Worm (Caenorhabditis elegans) whole organism, mixed stage, embryonic: ENCODE data around the gene F31E8.5.

Experiments
- cnd-1 ChIP-seq: fragments of 200-800 bp; sonication (Bioruptor generic); optimal IDR thresholded peaks from 2 replicates; lab custom pipeline; 2018; ENCODE audit warnings: mild to moderate bottlenecking, missing genetic modification characterization, missing compliant biosample characterization
- elt-3 ChIP-seq: fragments of 150-350 bp; optimal IDR thresholded peaks from 2 replicates; lab custom pipeline; 2014; ENCODE audit warnings: missing biosample characterization, missing genetic modification characterization
- lsy-2 ChIP-seq: fragments of 150-350 bp; optimal IDR thresholded peaks from 2 replicates; lab custom pipeline; 2014; ENCODE audit warnings: missing biosample characterization, missing genetic modification characterization
- nhr-28 ChIP-seq: fragments of 150-350 bp; optimal IDR thresholded peaks from 2 replicates; lab custom pipeline; 2014; ENCODE audit warnings: missing biosample characterization, missing genetic modification characterization
- pha-4 ChIP-seq: fragments of 150-350 bp; optimal IDR thresholded peaks from 2 replicates; lab custom pipeline; 2018; ENCODE audit warnings: missing biosample characterization, missing genetic modification reagents, missing genetic modification characterization
- snpc-4 ChIP-seq: fragments of 150-350 bp; optimal IDR thresholded peaks from 2 replicates; lab custom pipeline; 2014; ENCODE audit warnings: missing biosample characterization, missing genetic modification characterization
- sptf-1 ChIP-seq: sonication (generic microtip); optimal IDR thresholded peaks from 2 replicates; lab custom pipeline; 2017; ENCODE audit warnings: mild to moderate bottlenecking, missing genetic modification characterization, moderate library complexity, missing compliant biosample characterization
- unc-39 ChIP-seq: fragments of 150-350 bp; optimal IDR thresholded peaks from 2 replicates; lab custom pipeline; 2014; ENCODE audit warnings: missing biosample characterization, missing genetic modification characterization
- ztf-11 ChIP-seq: fragments of 150-350 bp; optimal IDR thresholded peaks from 2 replicates; lab custom pipeline; 2014; ENCODE audit warnings: missing biosample characterization, missing genetic modification characterization

DNA sequence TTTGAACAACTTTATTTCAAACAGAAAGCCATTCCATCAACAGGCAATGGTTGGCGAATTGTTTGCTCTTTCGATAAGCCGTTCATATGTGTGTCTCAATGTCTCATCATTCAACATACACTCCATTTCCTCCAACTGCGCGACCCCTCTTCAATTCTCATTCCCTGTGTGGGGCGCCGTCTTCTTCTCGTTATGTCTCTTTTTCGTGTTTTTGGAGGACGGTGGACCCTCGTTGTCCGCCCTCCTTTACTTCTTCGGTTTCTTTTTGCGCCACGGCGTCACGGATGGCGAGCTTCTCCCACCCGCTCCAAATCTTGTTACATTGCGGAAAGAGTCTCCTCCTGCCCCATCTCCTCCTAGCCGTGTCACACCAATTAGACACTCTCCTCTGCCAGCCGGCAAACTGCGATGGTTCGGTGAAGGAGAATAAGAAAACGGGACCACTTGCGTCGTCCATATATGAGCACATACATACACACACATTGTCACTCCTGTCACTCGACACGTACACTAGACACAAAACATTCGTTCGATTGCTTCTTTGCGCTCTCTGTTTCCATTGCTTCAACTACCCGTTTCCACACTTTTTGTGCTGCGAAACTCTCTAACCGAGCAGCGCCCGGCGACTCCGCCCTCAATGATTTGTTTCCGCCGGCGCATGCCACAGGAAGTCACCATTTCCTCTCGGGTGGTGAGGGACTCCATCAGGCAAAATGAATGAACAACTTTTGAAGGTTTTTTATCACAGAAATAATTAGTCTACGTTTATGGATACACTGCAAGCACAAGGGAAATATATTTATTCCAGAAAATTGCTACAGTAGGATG lies 21.2 kb upstream of the F31E8.5 start:
- TF ChIP-seq elt-3 (no peak), nhr-28 (no peak), pha-4 (tag; lab: Kevin White, UChicago) (peak; percentile 2), lsy-2 (tag; lab: Kevin White, UChicago) (no peak), ztf-11 (tag; lab: Kevin White, UChicago) (no peak), cnd-1 (tag; lab: Kevin White, UChicago) (peak; percentile 2), sptf-1 (tag; lab: Kevin White, UChicago) (peak; percentile 59), snpc-4 (tag; lab: Kevin White, UChicago) (no peak), unc-39 (tag; lab: Kevin White, UChicago) (no peak)
